Fruit fly (Drosophila melanogaster): ENCODE results near the gene CG34125.
A peak's percentile ranks its signal among the peaks of the same experiment; 100 is the strongest.

Gene CG34125

DNA sequence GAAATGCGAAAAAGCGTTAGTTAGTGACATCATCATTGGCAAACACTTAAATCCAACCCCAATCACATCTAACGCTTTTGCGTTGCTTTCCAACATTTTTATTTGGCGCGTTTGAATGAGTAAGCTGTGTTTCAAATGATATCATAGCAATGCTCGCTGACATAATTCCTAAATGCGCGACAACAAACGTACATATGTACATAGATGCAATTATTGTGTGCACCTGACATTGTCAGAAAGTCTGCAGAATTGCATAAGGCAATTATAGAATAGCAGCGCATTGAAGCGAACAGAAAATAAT lies 32.7 kb downstream of the CG34125 start:
- no peak for TF ChIP-seq CG17801 (GFP tag; optimal IDR thresholded peaks at IDR 0.05; ENCODE audit: partially characterized antibody)

DNA sequence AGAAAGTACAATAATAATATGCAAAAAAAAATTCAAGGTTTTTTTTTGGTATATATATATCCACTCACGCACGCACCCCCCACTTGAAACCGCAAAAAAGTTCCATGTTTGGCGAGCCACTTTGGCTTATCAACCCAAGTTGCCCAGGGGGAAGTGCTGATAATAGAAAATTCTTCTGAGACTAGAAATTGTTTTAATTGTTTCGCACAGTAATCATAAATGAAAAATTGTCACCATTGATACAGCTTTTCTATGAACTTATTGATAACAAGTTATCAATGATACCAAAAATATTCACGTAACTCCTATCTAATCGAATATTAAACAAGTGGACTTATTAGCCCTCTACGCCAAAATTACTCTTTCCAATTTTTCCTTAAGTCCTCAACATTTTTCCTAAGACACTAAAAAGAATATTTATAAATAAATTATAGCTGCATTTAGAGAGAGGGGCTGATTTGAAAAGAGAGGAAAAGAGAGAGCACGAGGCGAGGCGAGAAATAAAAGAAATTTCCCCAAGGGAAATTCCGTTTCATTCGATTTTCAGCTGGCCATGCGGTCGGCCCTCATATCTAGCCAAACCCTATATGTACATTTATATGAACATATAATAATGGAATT lies 33.2 kb downstream of the CG34125 start:
- TF ChIP-seq CG17801 (GFP tag; optimal IDR thresholded peaks at IDR 0.05; ENCODE audit: partially characterized antibody): no peak

DNA sequence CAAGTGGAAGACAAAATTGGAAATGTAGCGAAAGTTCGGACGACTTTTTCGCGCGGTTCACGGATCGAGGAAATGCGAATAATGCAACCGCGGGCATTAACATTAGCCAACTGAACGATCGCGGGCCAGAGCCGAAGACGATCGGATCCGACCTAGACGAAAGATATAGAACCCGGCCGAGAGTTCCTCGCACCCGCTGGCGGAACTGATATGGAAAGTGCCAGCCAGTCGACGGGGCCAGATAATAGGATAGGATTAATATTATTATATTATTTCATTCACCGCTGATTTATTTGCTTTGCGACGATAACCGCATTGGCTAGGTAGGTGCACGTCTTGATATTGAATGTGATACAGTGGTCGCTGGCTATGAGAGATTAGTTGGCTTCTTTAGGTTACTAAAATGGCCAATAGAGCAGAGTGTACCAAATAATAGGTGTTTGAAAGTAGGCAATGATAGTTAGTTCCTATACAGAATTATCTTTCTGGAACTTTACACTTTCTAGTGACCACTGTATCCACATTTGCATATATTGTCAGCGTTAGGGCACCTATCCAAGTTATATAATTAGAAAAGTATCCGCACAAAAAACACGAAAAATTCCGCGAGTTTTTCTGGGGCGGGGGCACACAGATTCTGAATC lies 34.0 kb downstream of the CG34125 start:
- TF ChIP-seq CG17801 (GFP tag; optimal IDR thresholded peaks at IDR 0.05; ENCODE audit: partially characterized antibody): peak; percentile 77

DNA sequence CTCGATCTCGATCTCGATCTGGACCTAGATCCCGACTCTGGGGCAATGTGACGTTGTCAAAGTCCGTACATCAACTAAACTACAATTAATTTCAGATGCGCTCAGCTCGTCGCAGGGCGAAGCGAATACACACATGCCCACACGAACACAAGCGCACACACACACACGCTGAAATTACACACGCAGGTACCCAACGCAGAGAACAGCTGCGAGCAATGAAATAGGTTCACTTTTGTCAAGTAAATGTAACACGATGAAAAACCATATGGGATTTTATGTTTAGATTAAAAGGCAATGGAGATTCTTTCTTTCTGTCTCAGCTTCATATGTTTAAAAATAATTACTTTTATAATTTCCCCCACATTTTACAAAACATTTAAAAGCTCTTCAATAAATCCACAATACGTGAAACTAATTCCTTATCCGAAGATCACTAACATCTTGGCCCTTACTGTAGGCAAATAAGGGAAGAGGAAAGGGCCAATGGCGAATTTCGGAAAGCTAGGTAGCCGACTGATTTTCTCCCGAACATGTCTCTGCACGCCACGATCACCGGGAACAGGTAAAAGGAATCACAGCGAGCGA lies 34.9 kb downstream of the CG34125 start:
- TF ChIP-seq CG17801 (GFP tag; optimal IDR thresholded peaks at IDR 0.05; ENCODE audit: partially characterized antibody): peak; percentile 77

DNA sequence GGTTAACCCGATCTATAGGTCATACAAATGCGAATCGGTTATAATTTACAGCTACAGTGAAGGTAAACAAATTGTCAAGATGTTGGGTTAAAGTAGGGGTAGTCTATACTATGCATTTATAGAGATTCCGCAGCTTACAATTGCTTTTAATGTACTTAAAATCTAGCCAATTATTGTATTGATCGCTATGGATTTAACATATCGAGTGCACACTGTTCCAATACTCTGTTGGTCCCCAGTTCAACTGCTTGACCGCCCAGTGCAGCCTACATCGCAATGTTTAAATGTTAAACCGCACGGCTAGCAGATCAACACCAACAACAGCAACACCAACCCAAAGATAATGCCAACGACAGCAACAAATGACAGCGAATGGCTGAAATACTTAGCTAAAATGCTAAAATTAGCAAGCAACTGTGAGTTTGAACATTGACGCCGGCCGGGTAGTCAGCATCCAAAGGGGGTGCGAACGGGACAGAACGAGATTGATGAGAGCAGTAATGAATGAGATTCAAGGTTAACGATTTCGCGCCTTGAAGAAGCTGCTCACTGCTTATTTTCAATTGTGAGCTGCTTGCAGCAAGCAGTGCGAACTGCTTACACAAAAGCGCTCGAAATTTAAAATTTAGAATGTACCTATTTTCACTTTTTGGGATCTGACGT lies 35.6 kb downstream of the CG34125 start:
- TF ChIP-seq CG17801 (GFP tag; optimal IDR thresholded peaks at IDR 0.05; ENCODE audit: partially characterized antibody): no peak

DNA sequence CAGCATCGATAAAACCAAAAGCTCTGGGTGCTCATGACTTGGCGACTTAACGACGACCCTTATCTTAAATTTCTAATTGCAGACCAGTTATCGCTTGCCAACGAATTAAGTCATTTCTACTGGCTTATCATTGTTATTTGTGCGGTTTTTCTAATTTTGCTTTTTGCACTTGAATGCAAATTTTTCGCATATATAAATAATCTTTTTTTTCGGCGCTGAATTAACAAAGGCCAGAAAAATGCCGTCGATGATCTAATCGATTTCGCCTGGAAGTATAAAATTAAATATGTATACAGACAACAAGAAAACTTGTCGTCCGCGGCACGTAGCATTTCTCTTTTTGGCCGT lies 36.1 kb downstream of the CG34125 start:
- no peak for TF ChIP-seq CG17801 (GFP tag; optimal IDR thresholded peaks at IDR 0.05; ENCODE audit: partially characterized antibody)

DNA sequence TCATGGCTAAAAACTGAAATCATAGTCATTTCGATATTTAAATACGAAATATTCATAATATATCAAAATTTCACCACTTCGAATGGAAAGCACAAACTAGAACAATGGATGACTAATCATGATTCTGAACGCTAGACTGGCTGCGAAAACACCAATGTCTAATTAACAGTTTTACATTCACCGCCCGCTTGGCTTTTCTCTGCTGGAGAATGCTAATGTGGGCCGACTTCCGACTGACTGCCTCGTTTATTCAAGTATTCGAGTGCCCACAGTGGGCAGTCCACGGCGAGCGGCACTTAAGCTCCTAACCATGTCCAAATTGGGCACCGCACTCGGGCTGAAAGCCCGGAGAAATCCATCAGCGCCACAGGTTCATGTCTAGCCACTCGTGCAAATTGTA lies 36.6 kb downstream of the CG34125 start:
- TF ChIP-seq CG17801 (GFP tag; optimal IDR thresholded peaks at IDR 0.05; ENCODE audit: partially characterized antibody): no peak

DNA sequence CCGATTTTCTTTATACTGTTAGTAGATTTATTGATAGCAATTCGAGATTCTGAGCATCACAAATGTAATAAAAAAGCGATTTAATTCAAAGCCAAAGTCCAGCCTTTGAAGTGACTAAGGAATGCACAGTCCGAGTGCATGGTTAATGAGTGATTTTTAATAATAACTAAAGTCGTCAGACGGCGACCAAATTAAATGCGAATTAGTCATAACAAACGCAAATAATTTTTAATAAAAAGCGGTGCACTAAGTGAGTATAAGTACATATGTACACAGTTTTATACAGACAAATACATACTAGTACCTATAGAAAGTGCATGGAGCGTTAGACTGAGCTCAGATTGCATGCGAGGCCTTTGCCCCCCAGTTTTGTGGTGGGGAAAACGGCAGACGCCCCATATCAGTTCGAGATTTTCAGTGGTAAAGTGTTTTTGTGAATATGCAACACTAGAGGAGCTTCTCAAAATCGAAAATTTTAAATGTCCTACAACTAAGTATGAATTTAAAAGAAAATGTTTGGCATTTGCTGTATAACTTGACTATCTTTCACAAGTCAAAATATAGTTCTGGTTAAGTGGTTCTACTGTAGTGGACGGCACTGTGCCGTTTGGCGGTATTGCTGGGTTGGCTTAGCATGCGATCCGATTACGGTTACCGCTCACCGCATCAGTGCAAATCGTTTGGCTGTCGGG lies 37.4 kb downstream of the CG34125 start:
- peak; percentile 46 for TF ChIP-seq CG17801 (GFP tag; optimal IDR thresholded peaks at IDR 0.05; ENCODE audit: partially characterized antibody)

DNA sequence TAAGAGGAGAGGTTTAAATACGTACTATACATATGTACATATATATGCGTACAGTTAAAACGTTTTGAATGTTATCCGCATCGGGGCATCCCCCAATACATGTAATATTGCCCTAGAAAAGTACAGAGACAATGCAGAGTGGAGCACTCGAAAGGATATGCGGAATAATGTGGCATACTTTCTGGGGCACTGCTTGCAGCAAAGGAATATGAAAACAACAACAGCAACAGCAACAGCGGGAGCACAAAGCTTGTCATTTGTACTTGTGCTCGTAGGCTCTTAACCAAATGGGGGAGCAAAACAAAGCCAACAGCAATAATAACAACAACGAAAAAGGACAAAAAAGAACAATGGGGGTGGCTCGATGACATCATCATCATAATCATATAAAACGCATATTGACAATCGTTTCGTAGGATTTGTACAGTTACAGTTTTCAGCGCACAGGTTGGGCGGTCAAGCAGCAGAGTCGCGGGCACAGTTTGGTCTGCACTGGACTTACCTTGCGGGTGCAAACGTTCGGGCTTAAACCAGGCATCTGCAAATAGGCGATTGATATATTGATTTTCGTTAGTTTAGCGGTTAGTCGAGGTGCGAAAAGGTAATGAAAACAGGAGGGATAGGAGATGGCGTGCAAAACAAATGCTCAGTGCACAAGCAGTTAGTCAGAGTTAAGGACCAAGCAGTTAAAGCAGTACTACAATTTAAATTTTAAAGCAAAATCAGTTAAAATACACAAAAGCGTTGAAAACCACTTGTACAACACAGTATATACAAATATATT lies 38.4 kb downstream of the CG34125 start:
- no peak for TF ChIP-seq CG17801 (GFP tag; optimal IDR thresholded peaks at IDR 0.05; ENCODE audit: partially characterized antibody)

DNA sequence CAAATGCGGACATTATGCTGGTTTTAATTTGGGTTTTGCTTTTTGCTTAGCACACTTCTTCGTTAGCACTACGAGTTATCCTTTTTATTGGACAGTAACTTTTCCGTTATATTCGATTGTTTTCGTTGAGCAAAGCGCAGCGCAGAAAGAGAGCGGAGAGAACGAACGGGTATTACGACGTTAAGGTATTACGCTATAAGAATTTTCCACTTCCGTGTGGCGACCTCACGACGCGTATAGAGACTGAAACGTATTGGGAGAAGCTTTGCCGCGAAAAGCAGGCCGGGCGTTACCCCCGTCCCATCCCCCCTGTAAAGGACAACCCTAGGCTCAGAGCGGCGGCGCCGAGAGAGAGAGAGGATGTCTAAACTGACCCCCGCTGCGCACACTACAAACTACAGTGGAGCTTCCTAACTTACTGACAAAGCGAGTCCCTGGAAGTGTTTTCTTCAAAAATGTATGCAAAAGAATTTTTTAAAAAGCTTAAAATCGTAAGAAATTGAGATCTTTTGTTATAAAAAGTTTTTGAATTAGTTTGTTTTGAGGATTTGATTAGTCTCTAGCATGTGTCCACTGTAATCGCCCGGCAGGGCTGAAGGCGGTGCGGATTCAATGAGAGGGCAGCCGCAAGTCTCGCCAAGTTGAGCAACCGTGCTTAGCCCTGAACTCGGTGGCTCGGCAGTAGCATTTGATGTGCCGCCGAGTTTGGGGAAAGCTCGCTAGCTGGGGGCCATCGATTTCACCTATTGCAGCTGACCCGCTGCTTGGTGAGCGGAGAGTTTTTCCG lies 39.4 kb downstream of the CG34125 start:
- TF ChIP-seq CG17801 (GFP tag; optimal IDR thresholded peaks at IDR 0.05; ENCODE audit: partially characterized antibody): peak; percentile 87

DNA sequence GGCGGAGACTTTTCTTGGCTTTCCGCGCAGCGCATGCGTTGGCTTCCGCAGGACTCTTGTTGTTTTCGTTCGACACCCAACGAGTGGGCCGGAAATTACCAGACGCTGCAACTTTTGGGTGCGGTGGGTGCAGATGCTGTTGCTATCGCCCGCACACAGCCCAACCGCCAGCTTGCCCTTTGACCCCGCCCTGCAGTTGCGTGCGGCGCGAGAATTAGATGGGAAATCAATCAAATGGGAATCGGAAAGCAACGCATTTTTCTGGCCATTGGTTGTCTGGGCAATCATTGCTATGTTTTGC lies 39.9 kb downstream of the CG34125 start:
- no peak for TF ChIP-seq CG17801 (GFP tag; optimal IDR thresholded peaks at IDR 0.05; ENCODE audit: partially characterized antibody)

DNA sequence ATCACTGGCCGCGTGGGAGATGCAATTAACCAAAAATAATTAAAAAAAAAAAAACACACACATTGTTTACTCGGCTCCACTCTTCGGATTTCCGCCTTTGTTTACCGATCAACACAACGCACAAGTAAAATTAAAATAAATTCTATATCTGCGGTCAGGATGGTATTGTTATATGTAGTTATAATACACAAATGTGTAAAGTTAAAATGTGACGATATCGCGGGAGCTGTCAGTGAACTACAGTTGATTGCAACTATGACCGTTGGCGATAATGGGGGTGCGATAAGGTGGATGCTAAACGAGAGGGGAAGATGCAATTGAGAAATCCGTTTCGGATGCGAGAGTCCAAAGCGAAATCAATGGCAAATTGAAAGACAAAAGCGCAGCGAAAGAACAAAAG lies 40.9 kb downstream of the CG34125 start:
- TF ChIP-seq CG17801 (GFP tag; optimal IDR thresholded peaks at IDR 0.05; ENCODE audit: partially characterized antibody): no peak

DNA sequence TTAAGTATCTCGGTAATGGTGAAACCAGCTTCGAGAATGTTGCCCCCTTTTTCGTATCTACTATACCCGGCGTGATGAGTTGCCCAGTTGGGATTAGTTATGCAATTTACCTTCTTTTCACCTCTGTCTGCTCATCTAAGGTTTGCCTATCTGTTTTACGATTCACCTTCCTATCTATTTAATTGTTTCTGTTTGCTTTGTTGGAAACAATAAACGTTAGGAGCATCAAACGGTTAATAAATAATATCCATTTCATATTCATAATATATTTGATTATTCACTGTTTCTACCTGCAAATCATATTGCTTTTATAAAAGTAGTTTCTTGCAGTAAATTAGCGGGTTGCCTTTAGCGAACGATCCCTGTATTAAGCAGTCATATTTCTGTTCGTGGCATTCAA lies 41.8 kb downstream of the CG34125 start:
- TF ChIP-seq CG17801 (GFP tag; optimal IDR thresholded peaks at IDR 0.05; ENCODE audit: partially characterized antibody): peak; percentile 52

DNA sequence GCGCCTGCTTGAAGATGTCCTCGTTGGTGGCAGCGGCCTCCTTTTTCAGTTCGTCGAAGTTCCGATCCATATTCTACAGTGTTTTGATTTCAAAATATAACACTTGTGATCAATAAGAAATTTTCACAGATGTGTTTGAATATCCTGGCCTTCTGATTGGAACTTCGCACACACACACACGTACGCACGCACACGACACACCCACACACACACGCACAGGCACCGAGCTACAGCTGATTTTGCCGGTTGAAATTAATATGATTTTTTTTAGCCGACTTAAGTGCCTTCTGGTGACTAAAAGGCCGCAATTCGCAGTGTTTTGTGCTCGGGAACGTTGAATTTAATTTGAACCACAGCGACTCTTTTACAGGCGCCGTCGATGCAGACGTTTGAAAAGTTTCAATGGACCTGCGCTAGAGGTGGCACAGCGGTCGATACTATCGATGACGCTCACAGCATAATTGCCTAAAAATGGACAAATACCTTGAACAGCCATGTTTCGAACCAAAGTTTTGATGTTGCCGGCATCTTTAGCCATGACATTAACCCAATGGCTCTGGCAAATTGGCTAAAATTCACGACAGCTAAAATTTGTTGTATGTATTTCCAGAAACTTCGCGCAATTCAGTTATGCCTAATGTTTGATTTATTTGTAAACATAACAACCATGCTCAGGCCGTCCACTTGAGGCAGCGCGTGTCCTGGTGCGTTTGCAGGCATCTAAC lies 44.0 kb downstream of the CG34125 start, which contains the start of gene Rtnl1:
Gene Rtnl1, minus strand, starts transcription at position 415 of the 725 bp plus-strand sequence.
- peak; percentile 42 for TF ChIP-seq CG17801 (GFP tag; optimal IDR thresholded peaks at IDR 0.05; ENCODE audit: partially characterized antibody)

Data from ovary, adult (tissue).